Worm (Caenorhabditis elegans) whole organism, L4/young adult: ENCODE data around the gene H12D21.5.
"Not testable (repeated sequence)": the region's sequence is repeated elsewhere in the genome, so short reads cannot be mapped to it uniquely, and the experiment has no call there.

Source experiments
- W03F9.2 ChIP-seq: fragments of 150-350 bp; optimal IDR thresholded peaks from 2 replicates; lab custom pipeline; 2014; ENCODE audit warnings: missing biosample characterization, missing genetic modification characterization
- dao-5 ChIP-seq: sonication (generic microtip); optimal IDR thresholded peaks from 2 replicates; lab custom pipeline; 2016; ENCODE audit warnings: missing genotype, missing genetic modification characterization, moderate library complexity, missing compliant biosample characterization
- him-1 ChIP-seq: sonication (generic microtip); optimal IDR thresholded peaks from 2 replicates; lab custom pipeline; 2016; ENCODE audit warnings: missing genotype, missing genetic modification reagents, missing genetic modification characterization, missing compliant biosample characterization

The H12D21.5 gene

ce11 chrV:14868181-14868580 is 25.6 kb upstream of the H12D21.5 start, which contains the start of gene gcy-14:
TSS of gene gcy-14 (minus strand) at chrV:14868281.
- no peak for TF ChIP-seq him-1 (tag; lab: Kevin White, UChicago)
- no peak for TF ChIP-seq W03F9.2 (tag; lab: Kevin White, UChicago)
- TF ChIP-seq dao-5 (tag; lab: Kevin White, UChicago) = no peak

- TF ChIP-seq him-1 (tag; lab: Kevin White, UChicago) (no peak), W03F9.2 (tag; lab: Kevin White, UChicago) (no peak), dao-5 (tag; lab: Kevin White, UChicago) (no peak)
Measured at ce11 chrV:14871365-14871764, 22.4 kb upstream of the H12D21.5 start, which contains the start of gene ZC412.3. TSS of gene ZC412.3 (minus strand) at chrV:14871547.

ce11 chrV:14875371-14875770 is 18.4 kb upstream of the H12D21.5 start, which contains the start of gene ZC412.5:
TSS of gene ZC412.5 (minus strand) at chrV:14875471.
- TF ChIP-seq dao-5 (tag; lab: Kevin White, UChicago) (no peak), W03F9.2 (tag; lab: Kevin White, UChicago) (no peak), him-1 (tag; lab: Kevin White, UChicago) (no peak)

ce11 chrV:14876257-14876656 is 17.5 kb upstream of the H12D21.5 start:
- TF ChIP-seq him-1 (tag; lab: Kevin White, UChicago) (no peak), dao-5 (tag; lab: Kevin White, UChicago) (no peak), W03F9.2 (tag; lab: Kevin White, UChicago) (no peak)

- not testable (repeated sequence) for TF ChIP-seq him-1, W03F9.2, dao-5 (tag; lab: Kevin White, UChicago)
Measured at ce11 chrV:14876724-14877123, 17.1 kb upstream of the H12D21.5 start, which contains the start of gene ZC412.10. TSS of gene ZC412.10 (minus strand) at chrV:14876824.

- TF ChIP-seq dao-5 (tag; lab: Kevin White, UChicago) = no peak
- no peak for TF ChIP-seq him-1 (tag; lab: Kevin White, UChicago)
Measured at ce11 chrV:14877242-14877819, 16.5 kb upstream of the H12D21.5 start.

ce11 chrV:14890782-14891181 is 3.0 kb upstream of the H12D21.5 start, which contains the start of gene nspa-2:
TSS of gene nspa-2 (plus strand) at chrV:14891082.
- not testable (repeated sequence) for TF ChIP-seq dao-5, W03F9.2, him-1 (tag; lab: Kevin White, UChicago)

ce11 chrV:14895557-14895956 is 1.8 kb downstream of the H12D21.5 start, which contains the start of gene mpst-3:
TSS of gene mpst-3 (plus strand) at chrV:14895647.
- TF ChIP-seq dao-5 (tag; lab: Kevin White, UChicago) = no peak
- TF ChIP-seq him-1 (tag; lab: Kevin White, UChicago) = no peak
- TF ChIP-seq W03F9.2 (tag; lab: Kevin White, UChicago) = no peak

ce11 chrV:14897731-14898130 is 3.9 kb downstream of the H12D21.5 start, which contains the start of gene H12D21.6:
TSS of gene H12D21.6 (minus strand) at chrV:14897831.
- TF ChIP-seq him-1 (tag; lab: Kevin White, UChicago) (no peak), W03F9.2 (tag; lab: Kevin White, UChicago) (no peak), dao-5 (tag; lab: Kevin White, UChicago) (no peak)

ce11 chrV:14899545-14899944 is 5.7 kb downstream of the H12D21.5 start, which contains the start of gene H12D21.10:
TSS of gene H12D21.10 (plus strand) at chrV:14899804.
- TF ChIP-seq him-1 (tag; lab: Kevin White, UChicago) (no peak), W03F9.2 (tag; lab: Kevin White, UChicago) (no peak), dao-5 (tag; lab: Kevin White, UChicago) (no peak)

- no peak for TF ChIP-seq him-1 (tag; lab: Kevin White, UChicago)
- no peak for TF ChIP-seq dao-5 (tag; lab: Kevin White, UChicago)
- TF ChIP-seq W03F9.2 (tag; lab: Kevin White, UChicago) = no peak
Measured at ce11 chrV:14900905-14901304, 7.1 kb downstream of the H12D21.5 start.

ce11 chrV:14907445-14907844 is 13.6 kb downstream of the H12D21.5 start:
- no peak for TF ChIP-seq dao-5 (tag; lab: Kevin White, UChicago)
- no peak for TF ChIP-seq him-1 (tag; lab: Kevin White, UChicago)
- TF ChIP-seq W03F9.2 (tag; lab: Kevin White, UChicago) = no peak

- TF ChIP-seq dao-5 (tag; lab: Kevin White, UChicago) (no peak), him-1 (tag; lab: Kevin White, UChicago) (no peak), W03F9.2 (tag; lab: Kevin White, UChicago) (no peak)
Measured at ce11 chrV:14909331-14909835, 15.6 kb downstream of the H12D21.5 start, which contains the start of gene H12D21.9. TSS of gene H12D21.9 (minus strand) at chrV:14909478.
